Fruit fly (Drosophila melanogaster) whole organism, wandering third instar larva: ENCODE results near the gene CG46397.

ENCODE experiments used
- Abd-B ChIP-seq: fragments of >200 bp; optimal IDR thresholded peaks from 2 replicates; lab custom pipeline; 2017; ENCODE audit warnings: missing biosample characterization, missing genetic modification characterization
- CG9705 ChIP-seq: fragments of 200-800 bp; sonication (Bioruptor generic); optimal IDR thresholded peaks from 2 replicates; lab custom pipeline; 2018; ENCODE audit warnings: missing biosample characterization, mild to moderate bottlenecking, missing genetic modification characterization
- CrebA ChIP-seq: fragments of 200-800 bp; sonication (Bioruptor generic); optimal IDR thresholded peaks from 2 replicates; lab custom pipeline; 2016; ENCODE audit warnings: missing biosample characterization, mild to moderate bottlenecking, missing genetic modification characterization, borderline replicate concordance
- Dfd ChIP-seq: fragments of >200 bp; optimal IDR thresholded peaks from 2 replicates; lab custom pipeline; 2017; ENCODE audit warnings: missing biosample characterization, missing genetic modification characterization
- Dif ChIP-seq: fragments of 200-275, 200-300 bp; sonication (Bioruptor generic); optimal IDR thresholded peaks from 2 replicates; lab custom pipeline; 2018; ENCODE audit warnings: missing biosample characterization, missing genetic modification characterization; ENCODE audit not compliant: partially characterized antibody
- GATAd ChIP-seq: sonication (Bioruptor generic); optimal IDR thresholded peaks from 2 replicates; lab custom pipeline; 2016; ENCODE audit warnings: missing biosample characterization, missing genetic modification characterization
- HLH106 ChIP-seq: fragments of 200-800 bp; optimal IDR thresholded peaks from 3 replicates; lab custom pipeline; 2019; ENCODE audit warnings: missing biosample characterization, mild to moderate bottlenecking, missing genetic modification characterization, moderate library complexity
- Hnf4 ChIP-seq: fragments of 200-800 bp; sonication (Bioruptor generic); optimal IDR thresholded peaks from 2 replicates; lab custom pipeline; 2016; ENCODE audit warnings: missing biosample characterization, mild to moderate bottlenecking, missing genetic modification characterization
- Hr78 ChIP-seq: fragments of >200 bp; optimal IDR thresholded peaks from 2 replicates; lab custom pipeline; 2017; ENCODE audit warnings: missing biosample characterization, missing genetic modification characterization
- Jra ChIP-seq: sonication (Bioruptor generic); optimal IDR thresholded peaks from 2 replicates; lab custom pipeline; 2016; ENCODE audit warnings: missing biosample characterization, missing genetic modification characterization
- Mio ChIP-seq: sonication (Bioruptor generic); optimal IDR thresholded peaks from 2 replicates; lab custom pipeline; 2016; ENCODE audit warnings: missing biosample characterization, missing genetic modification characterization
- Myc ChIP-seq: fragments of >200 bp; optimal IDR thresholded peaks from 2 replicates; lab custom pipeline; 2017
- OdsH ChIP-seq: fragments of 200-800 bp; sonication (Bioruptor generic); optimal IDR thresholded peaks from 2 replicates; lab custom pipeline; 2016; ENCODE audit warnings: missing biosample characterization, mild to moderate bottlenecking, missing genetic modification characterization
- Rel ChIP-seq, 2 experiments: fragments of 200-800 bp; sonication (Bioruptor generic) in 1 of 2; optimal IDR thresholded peaks; 2 replicates in 1 of 2; 3 replicates in 1 of 2; lab custom pipeline; 2016 to 2019; ENCODE audit warnings: mild to moderate bottlenecking in 2 of 2, missing biosample characterization in 2 of 2, missing genetic modification characterization in 2 of 2, moderate library complexity in 1 of 2
- Sp1 ChIP-seq: fragments of 200-800 bp; sonication (Bioruptor generic); optimal IDR thresholded peaks from 3 replicates; lab custom pipeline; 2019; ENCODE audit warnings: missing biosample characterization, mild to moderate bottlenecking, missing genetic modification characterization, moderate library complexity
- Vsx2 ChIP-seq: fragments of 200-300, 225-300 bp; sonication (Bioruptor generic); optimal IDR thresholded peaks from 2 replicates; lab custom pipeline; 2018; ENCODE audit warnings: missing biosample characterization, missing genetic modification characterization; ENCODE audit not compliant: partially characterized antibody
- br ChIP-seq: fragments of 200-800 bp; sonication (Bioruptor generic); optimal IDR thresholded peaks from 2 replicates; lab custom pipeline; 2016; ENCODE audit warnings: missing biosample characterization, missing genetic modification characterization
- brk ChIP-seq: fragments of 200-800 bp; sonication (Bioruptor generic); optimal IDR thresholded peaks from 2 replicates; lab custom pipeline; 2016; ENCODE audit warnings: missing biosample characterization, mild to moderate bottlenecking, missing genetic modification characterization
- dl ChIP-seq, 2 experiments: fragments of 175-275, 200-275 bp in 1 of 2; fragments of 200-275 bp in 1 of 2; sonication (Bioruptor generic); optimal IDR thresholded peaks; lab custom pipeline; 2018; ENCODE audit warnings: mild to moderate bottlenecking in 2 of 2, missing biosample characterization in 2 of 2, missing genetic modification characterization in 2 of 2, moderate library complexity in 2 of 2; ENCODE audit not compliant: partially characterized antibody in 2 of 2, insufficient read depth in 1 of 2
- dsf ChIP-seq: sonication (Bioruptor generic); optimal IDR thresholded peaks from 2 replicates; lab custom pipeline; 2016; ENCODE audit warnings: missing biosample characterization, missing genetic modification characterization, borderline replicate concordance
- ey ChIP-seq: fragments of 200-800 bp; sonication (Bioruptor generic); optimal IDR thresholded peaks from 2 replicates; lab custom pipeline; 2016; ENCODE audit warnings: missing biosample characterization, missing genetic modification characterization
- foxo ChIP-seq, 2 experiments: fragments of 200-800 bp; sonication (Bioruptor generic); optimal IDR thresholded peaks; 2 replicates in 1 of 2; 3 replicates in 1 of 2; lab custom pipeline; 2016 to 2017; ENCODE audit warnings: missing biosample characterization in 2 of 2, missing genetic modification characterization in 2 of 2
- fru ChIP-seq: fragments of 200-800 bp; sonication (Bioruptor generic); optimal IDR thresholded peaks from 3 replicates; lab custom pipeline; 2016; ENCODE audit warnings: missing biosample characterization, mild to moderate bottlenecking, missing genetic modification characterization
- h ChIP-seq: fragments of 200-800 bp; sonication (Bioruptor generic); optimal IDR thresholded peaks from 3 replicates; lab custom pipeline; 2016; ENCODE audit warnings: missing biosample characterization, mild to moderate bottlenecking, missing genetic modification characterization
- lola ChIP-seq: fragments of >200 bp; optimal IDR thresholded peaks from 2 replicates; lab custom pipeline; 2017; ENCODE audit warnings: missing biosample characterization, missing genetic modification characterization
- psq ChIP-seq: fragments of 200-800 bp; sonication (Bioruptor generic); optimal IDR thresholded peaks from 3 replicates; lab custom pipeline; 2017; ENCODE audit warnings: missing biosample characterization, mild to moderate bottlenecking, missing genetic modification characterization, moderate library complexity
- rgr ChIP-seq: fragments of 200-800 bp; sonication (Bioruptor generic); optimal IDR thresholded peaks from 3 replicates; lab custom pipeline; 2016; ENCODE audit warnings: missing biosample characterization, mild to moderate bottlenecking, missing genetic modification characterization
- sage ChIP-seq: fragments of 200-800 bp; sonication (Bioruptor generic); optimal IDR thresholded peaks from 2 replicates; lab custom pipeline; 2016; ENCODE audit warnings: missing biosample characterization, mild to moderate bottlenecking, missing genetic modification characterization
- sv ChIP-seq: fragments of 200-800 bp; sonication (Bioruptor generic); optimal IDR thresholded peaks from 3 replicates; lab custom pipeline; 2016; ENCODE audit warnings: missing biosample characterization, missing genetic modification characterization
- tai ChIP-seq: sonication (Bioruptor generic); optimal IDR thresholded peaks from 2 replicates; lab custom pipeline; 2016; ENCODE audit warnings: missing biosample characterization, missing genetic modification characterization
- usp ChIP-seq: fragments of >200 bp; optimal IDR thresholded peaks from 2 replicates; lab custom pipeline; 2017; ENCODE audit warnings: missing biosample characterization, missing genetic modification characterization
- woc ChIP-seq: sonication (Bioruptor generic); optimal IDR thresholded peaks from 2 replicates; lab custom pipeline; 2016; ENCODE audit warnings: missing biosample characterization, mild to moderate bottlenecking, missing genetic modification characterization

Gene CG46397

DNA sequence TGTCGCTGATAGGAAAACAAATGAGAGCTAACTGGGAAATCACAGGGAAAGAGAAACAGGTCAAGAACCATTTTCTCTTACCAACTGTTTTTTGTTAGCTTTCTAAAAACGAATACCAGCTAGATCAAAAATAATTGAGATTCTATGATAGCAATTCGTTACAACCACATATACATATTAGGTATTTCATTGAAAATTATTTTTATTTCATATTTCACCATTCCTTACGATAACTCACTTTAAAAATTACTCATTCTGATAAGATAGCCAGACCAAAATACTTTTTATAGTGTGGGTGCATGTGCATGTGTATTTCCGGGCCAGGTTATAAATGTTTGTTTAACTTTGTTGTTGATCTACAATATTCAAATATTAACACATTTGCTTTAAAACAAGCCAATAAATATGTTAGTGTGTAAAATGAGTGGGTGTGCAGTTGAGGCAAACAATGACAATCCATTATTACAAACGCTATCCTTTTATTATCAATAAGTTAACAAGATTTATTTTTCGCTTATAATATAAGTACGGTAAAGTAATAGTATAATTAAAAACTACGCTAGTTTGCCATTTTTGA, 9.1 kb upstream of the CG46397 start:
- TF ChIP-seq tai (GFP tag; lab: Kevin White, UChicago): peak; percentile 25
- TF ChIP-seq psq (GFP tag; lab: Kevin White, UChicago): no peak
- TF ChIP-seq Rel (GFP tag; optimal IDR thresholded peaks at IDR 0.05; lab: Kevin White, UChicago): no peak
- peak; percentile 73 for TF ChIP-seq Rel (tag; optimal IDR thresholded peaks at IDR 0.05; lab: Kevin White, UChicago)
- TF ChIP-seq, all 38 proteins: peak for 2

DNA sequence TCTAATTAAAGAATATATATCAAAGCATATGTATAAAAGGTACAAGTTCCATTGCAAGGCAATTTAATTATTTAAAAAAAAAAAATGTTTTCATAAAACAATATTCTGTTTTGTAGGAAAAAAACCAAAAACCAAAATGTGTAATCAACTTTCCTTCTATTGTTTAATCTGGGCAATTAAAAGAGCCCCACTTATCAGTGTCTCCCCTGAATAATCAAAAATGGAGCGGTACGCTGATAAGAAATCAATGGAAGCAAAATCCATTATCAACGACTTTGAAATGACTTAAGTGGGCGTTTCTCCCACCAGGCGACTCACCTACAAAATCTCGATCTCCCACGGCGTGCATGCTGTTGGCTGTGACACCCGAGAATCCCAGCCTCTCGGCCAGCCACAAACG, 6.4 kb upstream of the CG46397 start:
- no peak for TF ChIP-seq foxo (GFP tag; optimal IDR thresholded peaks at IDR 0.05; lab: Kevin White, UChicago)
- TF ChIP-seq Rel (GFP tag; optimal IDR thresholded peaks at IDR 0.05; lab: Kevin White, UChicago): no peak
- peak; percentile 60 for TF ChIP-seq Rel (tag; optimal IDR thresholded peaks at IDR 0.05; lab: Kevin White, UChicago)
- no peak for TF ChIP-seq Myc
- no peak for TF ChIP-seq woc (GFP tag; lab: Kevin White, UChicago)
- no peak for TF ChIP-seq GATAd (GFP tag; lab: Kevin White, UChicago)
- TF ChIP-seq Sp1 (GFP tag; lab: Kevin White, UChicago): no peak
- no peak for TF ChIP-seq OdsH (GFP tag; lab: Kevin White, UChicago)
- TF ChIP-seq psq (GFP tag; lab: Kevin White, UChicago): no peak
- TF ChIP-seq Jra (GFP tag; lab: Kevin White, UChicago): no peak
- no peak for TF ChIP-seq brk (GFP tag; lab: Kevin White, UChicago)
- TF ChIP-seq rgr (GFP tag; lab: Kevin White, UChicago): peak; percentile 30
- no peak for TF ChIP-seq dsf

DNA sequence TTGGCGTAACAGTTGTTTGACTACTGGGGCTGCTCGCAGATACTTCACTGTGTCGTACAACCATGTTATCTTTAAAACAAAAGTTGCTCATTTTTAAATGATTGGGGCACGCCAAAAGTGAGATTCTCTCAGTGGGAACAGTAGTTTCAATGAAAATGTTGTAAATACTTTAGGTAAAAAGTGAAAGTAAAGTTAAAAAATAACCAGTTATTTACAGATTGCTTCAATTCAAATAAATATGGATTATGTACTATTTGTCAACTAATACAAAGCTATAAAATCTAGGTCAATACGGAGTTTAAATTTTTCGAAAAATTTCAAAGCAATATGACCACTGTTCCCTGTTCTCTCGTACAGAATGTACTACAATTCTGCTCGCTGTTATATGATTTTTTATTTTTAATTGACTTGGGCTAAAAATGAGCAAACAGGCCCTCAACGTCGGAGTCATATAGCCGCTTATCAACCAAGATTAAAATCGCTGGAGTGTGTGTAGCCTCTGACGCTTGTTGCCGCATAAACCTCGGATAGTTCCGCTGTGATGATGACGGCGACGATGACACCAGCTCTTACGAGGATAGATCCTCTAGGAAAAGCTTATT, 5.2 kb upstream of the CG46397 start, which contains the start of gene Argl:
Argl (minus strand) TSS at position 370 of the 602 bp plus-strand sequence.
- no peak for TF ChIP-seq HLH106 (tag; lab: Kevin White, UChicago)
- peak; percentile 8 for TF ChIP-seq Hnf4 (GFP tag; lab: Kevin White, UChicago)
- no peak for TF ChIP-seq Myc
- TF ChIP-seq br (GFP tag; lab: Kevin White, UChicago): no peak
- peak; percentile 6 for TF ChIP-seq Sp1 (GFP tag; lab: Kevin White, UChicago)
- TF ChIP-seq sage (GFP tag; lab: Kevin White, UChicago): no peak
- no peak for TF ChIP-seq woc (GFP tag; lab: Kevin White, UChicago)
- TF ChIP-seq Vsx2 (GFP tag; lab: Kevin White, UChicago): no peak
- no peak for TF ChIP-seq Mio (GFP tag; lab: Kevin White, UChicago)
- peak; percentile 65 for TF ChIP-seq fru
- peak; percentile 24 for TF ChIP-seq rgr (GFP tag; lab: Kevin White, UChicago)
- TF ChIP-seq Rel (GFP tag; optimal IDR thresholded peaks at IDR 0.05; lab: Kevin White, UChicago): no peak
- TF ChIP-seq Rel (tag; optimal IDR thresholded peaks at IDR 0.05; lab: Kevin White, UChicago): no peak
- TF ChIP-seq GATAd (GFP tag; lab: Kevin White, UChicago): no peak
- TF ChIP-seq tai (GFP tag; lab: Kevin White, UChicago): no peak
- TF ChIP-seq dsf: no peak
- peak in 1 of 2 experiments; percentile 49 for TF ChIP-seq foxo (GFP tag; optimal IDR thresholded peaks at IDR 0.05; lab: Kevin White, UChicago)
- no peak for TF ChIP-seq ey (GFP tag; lab: Kevin White, UChicago)
- peak; percentile 3 for TF ChIP-seq brk (GFP tag; lab: Kevin White, UChicago)
- peak; percentile 13 for TF ChIP-seq OdsH (GFP tag; lab: Kevin White, UChicago)
- peak; percentile 21 for TF ChIP-seq h (GFP tag; lab: Kevin White, UChicago)
- TF ChIP-seq dl (GFP tag; optimal IDR thresholded peaks at IDR 0.05; lab: Kevin White, UChicago; ENCODE audit: insufficient read depth in 1 of 2, partially characterized antibody in 2 of 2): no peak

DNA sequence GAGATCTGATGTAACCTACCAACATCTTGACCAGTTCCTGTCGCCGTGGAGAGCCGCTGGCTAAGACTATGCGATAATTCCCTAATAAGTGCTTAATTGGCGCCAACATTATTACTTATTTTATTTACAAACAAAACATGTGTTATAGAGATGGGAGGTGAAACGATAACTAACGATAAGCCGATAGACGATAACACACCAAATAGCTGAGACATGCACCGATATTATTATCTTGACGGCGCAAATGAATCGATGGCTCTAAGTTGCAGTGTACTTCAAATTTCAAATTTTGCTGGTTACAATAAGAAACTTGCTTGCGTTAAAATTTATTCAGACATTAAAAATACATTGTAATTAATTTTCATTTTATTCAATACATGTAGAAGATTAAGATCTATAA, 4.0 kb upstream of the CG46397 start, which contains the start of gene CG9515:
CG9515 (minus strand) TSS at position 148 of the 400 bp plus-strand sequence.
- TF ChIP-seq Rel (GFP tag; optimal IDR thresholded peaks at IDR 0.05; lab: Kevin White, UChicago): no peak
- peak; percentile 7 for TF ChIP-seq Rel (tag; optimal IDR thresholded peaks at IDR 0.05; lab: Kevin White, UChicago)
- peak; percentile 15 for TF ChIP-seq sage (GFP tag; lab: Kevin White, UChicago)
- TF ChIP-seq Hnf4 (GFP tag; lab: Kevin White, UChicago): peak; percentile 1
- peak; percentile 61 for TF ChIP-seq brk (GFP tag; lab: Kevin White, UChicago)
- no peak for TF ChIP-seq Sp1 (GFP tag; lab: Kevin White, UChicago)
- no peak for TF ChIP-seq Mio (GFP tag; lab: Kevin White, UChicago)

DNA sequence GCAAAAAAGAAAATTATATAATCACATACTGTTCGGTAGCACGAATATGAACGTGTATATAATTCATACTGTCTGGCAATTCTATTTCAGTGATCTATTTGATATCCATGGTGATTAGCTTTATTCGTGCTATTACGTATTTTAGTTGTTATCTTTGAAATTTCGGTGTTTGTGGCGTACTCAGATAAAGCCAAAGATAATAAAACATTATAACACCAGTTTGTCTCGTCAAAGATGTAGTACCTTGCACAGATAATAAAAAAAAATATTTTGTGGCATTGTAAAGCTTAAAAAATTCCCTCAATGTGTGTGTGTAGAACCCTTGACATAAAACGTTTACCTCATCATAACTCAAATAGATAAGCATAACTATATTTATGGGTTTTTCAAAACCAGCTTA, 923 bp downstream of the CG46397 start:
- TF ChIP-seq Vsx2 (GFP tag; lab: Kevin White, UChicago) (no peak), usp (no peak), tai (GFP tag; lab: Kevin White, UChicago) (no peak), Hr78 (GFP tag; lab: Kevin White, UChicago) (no peak), fru (no peak), brk (GFP tag; lab: Kevin White, UChicago) (no peak), Sp1 (GFP tag; lab: Kevin White, UChicago) (no peak), lola (no peak), br (GFP tag; lab: Kevin White, UChicago) (no peak), CrebA (GFP tag; lab: Kevin White, UChicago) (no peak), OdsH (GFP tag; lab: Kevin White, UChicago) (no peak), GATAd (GFP tag; lab: Kevin White, UChicago) (no peak), Mio (GFP tag; lab: Kevin White, UChicago) (no peak), foxo (GFP tag; optimal IDR thresholded peaks at IDR 0.05; lab: Kevin White, UChicago) (no peak), sv (GFP tag; lab: Kevin White, UChicago) (no peak), Abd-B (GFP tag; lab: Kevin White, UChicago) (no peak), Dfd (GFP tag; lab: Kevin White, UChicago) (no peak), dsf (no peak), CG9705 (GFP tag; lab: Kevin White, UChicago) (no peak), Dif (GFP tag; lab: Kevin White, UChicago) (no peak)
- TF ChIP-seq, all 38 proteins: peak for 0
